Fruit fly (Drosophila melanogaster): Measurements from ENCODE around the gene Acp26Aa.

The Acp26Aa gene

dm6 chr2L:5902898-5903297 lies 9.2 kb upstream of the Acp26Aa start:
- TF ChIP-seq net (GFP tag; optimal IDR thresholded peaks at IDR 0.05): no peak
- no peak for TF ChIP-seq fkh (GFP tag; optimal IDR thresholded peaks at IDR 0.05)
- TF ChIP-seq acj6 (GFP tag; optimal IDR thresholded peaks at IDR 0.05): no peak
- TF ChIP-seq Hr4 (GFP tag; optimal IDR thresholded peaks at IDR 0.05): no peak
- TF ChIP-seq dsx (GFP tag; optimal IDR thresholded peaks at IDR 0.05; ENCODE audit: poor library complexity, severe bottlenecking): no peak
- no peak for TF ChIP-seq Lpt (GFP tag; optimal IDR thresholded peaks at IDR 0.05)
- TF ChIP-seq CG7368 (GFP tag; optimal IDR thresholded peaks at IDR 0.05): no peak
- TF ChIP-seq Eip93F (GFP tag; optimal IDR thresholded peaks at IDR 0.05): no peak
- TF ChIP-seq CG6163 (GFP tag; IDR thresholded peaks at IDR 0.05): no peak
- no peak for TF ChIP-seq CG11762 (GFP tag; optimal IDR thresholded peaks at IDR 0.05; ENCODE audit: insufficient read depth)
- TF ChIP-seq Eip78C (GFP tag): no peak
- TF ChIP-seq salr (GFP tag; optimal IDR thresholded peaks at IDR 0.05): no peak
- TF ChIP-seq Eip75B (GFP tag; optimal IDR thresholded peaks at IDR 0.05): no peak
- TF ChIP-seq CG6808 (GFP tag; optimal IDR thresholded peaks at IDR 0.05): no peak

DNA sequence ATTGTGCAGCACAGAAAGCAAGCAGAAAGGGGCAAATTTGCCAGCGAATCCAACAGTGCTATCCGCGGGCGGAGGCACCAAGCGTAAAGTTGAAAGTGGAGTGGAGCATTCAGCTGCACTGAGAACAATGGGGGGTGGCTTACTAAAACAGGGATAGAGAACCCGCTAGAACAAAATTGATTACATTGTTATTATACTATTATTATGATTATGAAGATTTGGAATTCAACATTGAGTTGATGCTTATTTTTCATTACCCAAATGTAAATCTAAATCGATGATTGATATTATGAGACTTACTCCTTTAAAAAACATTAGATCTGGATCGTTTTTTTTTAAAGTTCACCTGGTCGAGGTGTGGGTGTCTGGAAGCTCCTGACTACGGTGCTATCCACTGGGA lies 7.9 kb upstream of the Acp26Aa start:
- no peak for TF ChIP-seq Gug (GFP tag; IDR thresholded peaks at IDR 0.05)
- no peak for TF ChIP-seq CG11294 (GFP tag; IDR thresholded peaks at IDR 0.05)
- TF ChIP-seq Eip78C (GFP tag): peak; percentile 53
- TF ChIP-seq CG32006 (GFP tag; optimal IDR thresholded peaks at IDR 0.05): peak; percentile 54
- TF ChIP-seq pdm3 (GFP tag; optimal IDR thresholded peaks at IDR 0.05): peak; percentile 2
- peak; percentile 35; the same call in 1 of the 3 replicates for TF ChIP-seq CG8119 (GFP tag; IDR thresholded peaks at IDR 0.05)
- no peak for TF ChIP-seq CG8319 (GFP tag; optimal IDR thresholded peaks at IDR 0.05)
- TF ChIP-seq CG10669 (GFP tag; optimal IDR thresholded peaks at IDR 0.05): no peak
- peak; percentile 37 for TF ChIP-seq CG15336 (GFP tag; IDR thresholded peaks at IDR 0.05)
- peak; percentile 19 for TF ChIP-seq CG3919 (GFP tag; optimal IDR thresholded peaks at IDR 0.05)
- TF ChIP-seq Hr4 (GFP tag; optimal IDR thresholded peaks at IDR 0.05): peak; percentile 12
- TF ChIP-seq achi (GFP tag; optimal IDR thresholded peaks at IDR 0.05): peak; percentile 23
- TF ChIP-seq CG6276 (GFP tag; optimal IDR thresholded peaks at IDR 0.05): peak; percentile 22
- peak; percentile 39; the same call in 1 of the 3 replicates for TF ChIP-seq eg (GFP tag; IDR thresholded peaks at IDR 0.05)
- peak; percentile 4 for TF ChIP-seq Sox14 (GFP tag; optimal IDR thresholded peaks at IDR 0.05)
- peak in 1 of 2 experiments; percentile 4 for TF ChIP-seq salr (GFP tag; optimal IDR thresholded peaks at IDR 0.05)

DNA sequence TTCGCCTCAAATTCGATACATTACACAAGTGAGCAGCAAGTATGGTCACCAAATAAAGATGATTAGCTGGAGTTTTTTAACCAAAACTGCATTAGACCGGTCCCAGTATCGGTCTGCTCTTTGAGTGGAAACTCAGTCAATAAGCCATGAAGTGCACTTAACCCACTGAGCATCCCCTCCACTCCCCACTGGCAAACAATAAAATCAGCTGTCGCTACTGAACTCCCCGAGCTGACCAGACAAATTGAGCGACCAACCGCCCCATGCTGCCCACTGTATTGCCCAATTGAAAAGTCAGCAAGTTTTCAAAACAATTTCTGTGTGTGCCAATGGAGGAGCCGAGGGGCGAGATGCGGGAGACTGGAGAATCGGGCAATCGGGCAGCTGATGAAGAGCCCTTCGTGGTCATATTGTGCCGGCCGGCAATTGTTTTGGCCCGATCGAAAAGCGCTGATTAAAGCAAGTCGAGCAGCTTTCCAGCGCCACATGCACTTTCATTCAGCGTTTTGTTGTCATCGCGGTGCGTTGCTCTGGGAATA lies 5.5 kb upstream of the Acp26Aa start:
- TF ChIP-seq Eip78C (GFP tag) (peak; percentile 23), Blimp-1 (GFP tag; optimal IDR thresholded peaks at IDR 0.05) (peak; percentile 11), lz (GFP tag; optimal IDR thresholded peaks at IDR 0.05) (no peak)

DNA sequence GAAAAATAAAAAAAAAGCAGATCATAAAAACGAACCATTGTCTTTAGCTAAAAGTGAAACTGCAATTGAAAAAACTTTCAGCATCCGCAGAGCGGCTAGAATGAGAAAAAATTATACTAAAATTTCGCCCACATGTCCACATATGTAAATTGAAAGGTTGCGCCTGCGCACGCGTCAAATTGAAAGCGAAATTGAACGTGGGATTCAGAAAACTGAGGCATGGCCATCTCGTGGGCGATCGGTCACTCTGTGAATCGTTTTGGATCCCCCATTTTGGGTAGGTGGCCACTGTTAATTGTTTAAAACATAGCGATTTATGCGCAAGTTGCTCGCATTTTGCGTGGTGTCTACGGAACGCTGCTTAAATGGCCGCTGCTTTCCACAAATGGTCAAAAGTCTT lies 837 bp upstream of the Acp26Aa start:
- TF ChIP-seq Eip93F (GFP tag; optimal IDR thresholded peaks at IDR 0.05) (no peak), CG10631 (GFP tag; optimal IDR thresholded peaks at IDR 0.05) (no peak), CG11294 (GFP tag; IDR thresholded peaks at IDR 0.05) (no peak), Hr39 (GFP tag; optimal IDR thresholded peaks at IDR 0.05) (no peak), eg (GFP tag; IDR thresholded peaks at IDR 0.05) (no peak), spab (GFP tag; optimal IDR thresholded peaks at IDR 0.05) (no peak), CG16779 (tag; optimal IDR thresholded peaks at IDR 0.05) (no peak), CG1621 (tag; optimal IDR thresholded peaks at IDR 0.05) (no peak), Ets96B (tag; optimal IDR thresholded peaks at IDR 0.05) (no peak), CG31627 (GFP tag; optimal IDR thresholded peaks at IDR 0.05) (no peak), CG6792 (GFP tag; optimal IDR thresholded peaks at IDR 0.05) (no peak), dsx (GFP tag; optimal IDR thresholded peaks at IDR 0.05; ENCODE audit: poor library complexity, severe bottlenecking) (no peak), OdsH (GFP tag; optimal IDR thresholded peaks at IDR 0.05) (no peak), net (GFP tag; optimal IDR thresholded peaks at IDR 0.05) (no peak), Blimp-1 (GFP tag; optimal IDR thresholded peaks at IDR 0.05) (no peak), CG9139 (GFP tag; optimal IDR thresholded peaks at IDR 0.05) (no peak), Smox (GFP tag; optimal IDR thresholded peaks at IDR 0.05) (no peak), CG7368 (GFP tag; optimal IDR thresholded peaks at IDR 0.05) (no peak), CG4318 (GFP tag; optimal IDR thresholded peaks at IDR 0.05) (no peak)

Measured in whole organism, prepupa.